Worm (Caenorhabditis elegans): Measurements from ENCODE around the gene F59A6.10.

ce11 chrII:4987257-4987656 lies 16.5 kb upstream of the F59A6.10 start:
- TF ChIP-seq spr-1 (tag; optimal IDR thresholded peaks at IDR 0.05) = no peak
- TF ChIP-seq lin-38 (GFP tag; IDR thresholded peaks at IDR 0.05) = no peak
- TF ChIP-seq attf-4 (tag; optimal IDR thresholded peaks at IDR 0.05) = no peak
- TF ChIP-seq snpc-4 (tag; optimal IDR thresholded peaks at IDR 0.05) = no peak
- no peak for TF ChIP-seq lsy-2 (tag; optimal IDR thresholded peaks at IDR 0.05)
- TF ChIP-seq mxl-2 (GFP tag; conservative IDR thresholded peaks at IDR 0.05) = no peak
- no peak for TF ChIP-seq aly-2 (tag; optimal IDR thresholded peaks at IDR 0.05)
- TF ChIP-seq ceh-82 (tag; optimal IDR thresholded peaks at IDR 0.05) = no peak
- no peak for TF ChIP-seq lin-13 (GFP tag; optimal IDR thresholded peaks at IDR 0.05)
- TF ChIP-seq ceh-32 (tag; optimal IDR thresholded peaks at IDR 0.05; ENCODE audit: poor library complexity) = no peak
- no peak for TF ChIP-seq sdz-12 (GFP tag; optimal IDR thresholded peaks at IDR 0.05)
- no peak for TF ChIP-seq egl-43 (GFP tag; IDR thresholded peaks at IDR 0.05)
- no peak for TF ChIP-seq nhr-48 (tag; optimal IDR thresholded peaks at IDR 0.05)
